Worm (Caenorhabditis elegans) whole organism, early embryonic: Measurements from ENCODE around the gene ZC84.6.

Experiments used
- B0310.2 ChIP-seq: sonication (generic microtip); optimal IDR thresholded peaks from 2 replicates; lab custom pipeline; 2016; ENCODE audit warnings: mild to moderate bottlenecking, missing genetic modification characterization, missing compliant biosample characterization
- F13C5.2 ChIP-seq: sonication (generic microtip); optimal IDR thresholded peaks from 2 replicates; lab custom pipeline; 2017; ENCODE audit warnings: mild to moderate bottlenecking, missing genetic modification characterization, inconsistent platforms, missing compliant biosample characterization
- aly-1 ChIP-seq: sonication (generic microtip); optimal IDR thresholded peaks from 2 replicates; lab custom pipeline; 2016; ENCODE audit warnings: missing genetic modification characterization, missing compliant biosample characterization
- ama-1 ChIP-seq: fragments of 150-350 bp; optimal IDR thresholded peaks from 2 replicates; lab custom pipeline; 2014
- ceh-13 ChIP-seq: fragments of 200-800 bp; sonication (Bioruptor generic); optimal IDR thresholded peaks from 2 replicates; lab custom pipeline; 2018; ENCODE audit warnings: mild to moderate bottlenecking, missing genetic modification characterization, missing compliant biosample characterization
- ceh-36 ChIP-seq: sonication (generic microtip); optimal IDR thresholded peaks from 2 replicates; lab custom pipeline; 2016; ENCODE audit warnings: missing genetic modification characterization, inconsistent platforms, missing compliant biosample characterization
- ets-7 ChIP-seq: sonication (generic microtip); optimal IDR thresholded peaks from 2 replicates; lab custom pipeline; 2016; ENCODE audit warnings: missing genotype, missing genetic modification characterization, missing compliant biosample characterization
- flt-1 ChIP-seq: fragments of 200-800 bp; sonication (Bioruptor generic); IDR thresholded peaks from 2 replicates; pipeline ENCODE4 v1.3.6; 2022; ENCODE audit warnings: missing genetic modification characterization, missing compliant biosample characterization
- hmbx-1 ChIP-seq: sonication (generic microtip); optimal IDR thresholded peaks from 2 replicates; lab custom pipeline; 2016; ENCODE audit warnings: mild to moderate bottlenecking, missing genetic modification characterization, missing compliant biosample characterization
- hmg-4 ChIP-seq: fragments of 200-800 bp; sonication (Bioruptor generic); optimal IDR thresholded peaks from 2 replicates; lab custom pipeline; 2018; ENCODE audit warnings: mild to moderate bottlenecking, missing genetic modification characterization, missing compliant biosample characterization
- hnd-1 ChIP-seq: sonication (generic microtip); optimal IDR thresholded peaks from 2 replicates; lab custom pipeline; 2016; ENCODE audit warnings: missing genetic modification characterization, missing compliant biosample characterization
- pes-1 ChIP-seq: fragments of 200-800 bp; sonication (Bioruptor generic); IDR thresholded peaks from 2 replicates; pipeline ENCODE4 v1.3.6; 2022; ENCODE audit warnings: missing genetic modification reagents, missing genetic modification characterization, missing compliant biosample characterization
- scrt-1 ChIP-seq: fragments of 200-800 bp; sonication (Bioruptor generic); IDR thresholded peaks from 2 replicates; pipeline ENCODE4 v1.3.6; 2022; ENCODE audit warnings: missing genetic modification characterization, missing compliant biosample characterization
- sea-1 ChIP-seq: fragments of 200-800 bp; sonication (Bioruptor generic); conservative IDR thresholded peaks from 2 replicates; pipeline ENCODE4 v1.3.6; 2022; ENCODE audit warnings: missing genetic modification characterization, missing compliant biosample characterization
- tbx-11 ChIP-seq: fragments of 200-800 bp; sonication (Bioruptor generic); IDR thresholded peaks from 2 replicates; pipeline ENCODE4 v1.3.6; 2022; ENCODE audit warnings: missing genetic modification characterization, missing compliant biosample characterization
- tbx-37 ChIP-seq: fragments of 200-800 bp; sonication (Bioruptor generic); conservative IDR thresholded peaks from 2 replicates; pipeline ENCODE4 v1.3.6; 2022; ENCODE audit warnings: missing genetic modification reagents, missing genetic modification characterization, missing compliant biosample characterization
- tra-4 ChIP-seq: sonication (generic microtip); optimal IDR thresholded peaks from 2 replicates; lab custom pipeline; 2017; ENCODE audit warnings: missing genetic modification characterization, missing compliant biosample characterization

ZC84.6 gene

DNA sequence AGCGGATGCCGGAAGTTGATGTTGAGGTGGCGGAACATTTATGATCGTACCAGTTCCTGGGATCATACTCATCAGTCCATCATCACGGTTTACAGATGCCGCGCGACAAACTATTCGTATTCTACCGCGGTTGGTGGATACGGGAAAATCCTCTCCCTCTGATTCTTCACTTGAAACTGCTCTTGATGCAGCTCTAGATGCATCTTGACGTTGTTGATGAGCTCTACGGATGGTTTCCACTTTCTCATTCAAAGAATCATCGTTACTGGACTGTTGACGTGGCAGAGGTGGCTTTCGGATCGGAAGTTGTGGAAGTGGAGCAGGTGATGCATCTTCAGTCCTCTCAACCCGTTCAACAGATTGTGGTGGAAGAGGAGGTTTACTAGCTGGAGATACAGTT lies 50.4 kb downstream of the ZC84.6 start:
- TF ChIP-seq aly-1 (tag; lab: Kevin White, UChicago) (no peak), hmg-4 (no peak), tbx-37 (GFP tag; lab: Robert Waterston, UW) (no peak), tra-4 (tag; lab: Kevin White, UChicago) (no peak), flt-1 (GFP tag; lab: Robert Waterston, UW) (no peak), sea-1 (GFP tag; lab: Robert Waterston, UW) (no peak), F13C5.2 (tag; lab: Kevin White, UChicago) (no peak), scrt-1 (no peak), ets-7 (tag; lab: Kevin White, UChicago) (no peak), ceh-13 (no peak), ceh-36 (tag; lab: Kevin White, UChicago) (no peak), B0310.2 (tag; lab: Kevin White, UChicago) (no peak), ama-1 (no peak), tbx-11 (no peak), hmbx-1 (tag; lab: Kevin White, UChicago) (no peak), pes-1 (GFP tag; lab: Robert Waterston, UW) (no peak), hnd-1 (no peak)

ce11 chrIII:9145765-9146164 lies 53.7 kb downstream of the ZC84.6 start, which contains the start of gene ZK512.8:
Gene ZK512.8 (plus strand): TSS chrIII:9146065.
- TF ChIP-seq hnd-1 (no peak), sea-1 (GFP tag; lab: Robert Waterston, UW) (no peak), F13C5.2 (tag; lab: Kevin White, UChicago) (no peak), ceh-36 (tag; lab: Kevin White, UChicago) (no peak), ceh-13 (no peak), tbx-37 (GFP tag; lab: Robert Waterston, UW) (no peak), B0310.2 (tag; lab: Kevin White, UChicago) (no peak), tbx-11 (no peak), ama-1 (no peak), aly-1 (tag; lab: Kevin White, UChicago) (no peak)

ce11 chrIII:9144744-9145390 lies 54.6 kb downstream of the ZC84.6 start, which contains the start of the genes ZK512.2 and ZK512.4:
Gene ZK512.2 (minus strand): TSS chrIII:9144794.
Gene ZK512.4 (plus strand): TSS chrIII:9145340.
- no peak for TF ChIP-seq aly-1 (tag; lab: Kevin White, UChicago)
- no peak for TF ChIP-seq tbx-37 (GFP tag; lab: Robert Waterston, UW)
- no peak for TF ChIP-seq flt-1 (GFP tag; lab: Robert Waterston, UW)
- no peak for TF ChIP-seq ceh-36 (tag; lab: Kevin White, UChicago)
- TF ChIP-seq tra-4 (tag; lab: Kevin White, UChicago), result no peak
- no peak for TF ChIP-seq hnd-1
- TF ChIP-seq scrt-1, result no peak
- no peak for TF ChIP-seq hmg-4
- TF ChIP-seq ama-1, result no peak
- no peak for TF ChIP-seq B0310.2 (tag; lab: Kevin White, UChicago)
- TF ChIP-seq F13C5.2 (tag; lab: Kevin White, UChicago), result no peak
- no peak for TF ChIP-seq pes-1 (GFP tag; lab: Robert Waterston, UW)
- no peak for TF ChIP-seq sea-1 (GFP tag; lab: Robert Waterston, UW)
- no peak for TF ChIP-seq tbx-11
- no peak for TF ChIP-seq hmbx-1 (tag; lab: Kevin White, UChicago)
- no peak for TF ChIP-seq ceh-13
- TF ChIP-seq ets-7 (tag; lab: Kevin White, UChicago), result no peak

ce11 chrIII:9143911-9144310 lies 55.6 kb downstream of the ZC84.6 start, which contains the start of gene ZK512.11:
Gene ZK512.11 (plus strand): TSS chrIII:9144211.
- no peak for TF ChIP-seq ceh-13
- TF ChIP-seq pes-1 (GFP tag; lab: Robert Waterston, UW), result no peak
- TF ChIP-seq tbx-37 (GFP tag; lab: Robert Waterston, UW), result no peak
- no peak for TF ChIP-seq flt-1 (GFP tag; lab: Robert Waterston, UW)
- TF ChIP-seq aly-1 (tag; lab: Kevin White, UChicago), result no peak
- no peak for TF ChIP-seq hnd-1
- no peak for TF ChIP-seq F13C5.2 (tag; lab: Kevin White, UChicago)
- TF ChIP-seq sea-1 (GFP tag; lab: Robert Waterston, UW), result no peak
- TF ChIP-seq scrt-1, result no peak
- no peak for TF ChIP-seq tra-4 (tag; lab: Kevin White, UChicago)
- no peak for TF ChIP-seq B0310.2 (tag; lab: Kevin White, UChicago)
- no peak for TF ChIP-seq ama-1
